Worm (Caenorhabditis elegans) whole organism, late embryonic: ENCODE measurements around the gene T05C1.2.

ENCODE experiments used
- elt-2 ChIP-seq: sonication (generic microtip); optimal IDR thresholded peaks from 2 replicates; lab custom pipeline; 2016; ENCODE audit warnings: missing genetic modification reagents, missing genetic modification characterization, missing compliant biosample characterization
- fax-1 ChIP-seq: sonication (generic microtip); optimal IDR thresholded peaks from 2 replicates; lab custom pipeline; 2016; ENCODE audit warnings: missing genotype, missing genetic modification characterization, missing compliant biosample characterization
- fkh-10 ChIP-seq: fragments of 150-350 bp; optimal IDR thresholded peaks from 2 replicates; lab custom pipeline; 2014; ENCODE audit warnings: missing biosample characterization, missing genetic modification reagents, missing genetic modification characterization
- nhr-11 ChIP-seq: fragments of 150-350 bp; optimal IDR thresholded peaks from 2 replicates; lab custom pipeline; 2014; ENCODE audit warnings: missing biosample characterization, missing genetic modification characterization
- nhr-232 ChIP-seq: sonication (generic microtip); optimal IDR thresholded peaks from 2 replicates; lab custom pipeline; 2016; ENCODE audit warnings: missing genetic modification characterization, missing compliant biosample characterization
- pqm-1 ChIP-seq: sonication (generic microtip); optimal IDR thresholded peaks from 2 replicates; lab custom pipeline; 2016; ENCODE audit warnings: missing genetic modification characterization, missing compliant biosample characterization

ce11 chrII:4505097-4505626 is 23.2 kb upstream of the T05C1.2 start, which contains the start of gene camt-1:
- TF ChIP-seq fax-1 (tag; lab: Kevin White, UChicago) (no peak), nhr-11 (no peak), nhr-232 (no peak), elt-2 (no peak), fkh-10 (GFP tag; lab: Kevin White, UChicago) (no peak), pqm-1 (no peak)
